Fruit fly (Drosophila melanogaster): ENCODE data around the gene CrebA.

CrebA gene

DNA sequence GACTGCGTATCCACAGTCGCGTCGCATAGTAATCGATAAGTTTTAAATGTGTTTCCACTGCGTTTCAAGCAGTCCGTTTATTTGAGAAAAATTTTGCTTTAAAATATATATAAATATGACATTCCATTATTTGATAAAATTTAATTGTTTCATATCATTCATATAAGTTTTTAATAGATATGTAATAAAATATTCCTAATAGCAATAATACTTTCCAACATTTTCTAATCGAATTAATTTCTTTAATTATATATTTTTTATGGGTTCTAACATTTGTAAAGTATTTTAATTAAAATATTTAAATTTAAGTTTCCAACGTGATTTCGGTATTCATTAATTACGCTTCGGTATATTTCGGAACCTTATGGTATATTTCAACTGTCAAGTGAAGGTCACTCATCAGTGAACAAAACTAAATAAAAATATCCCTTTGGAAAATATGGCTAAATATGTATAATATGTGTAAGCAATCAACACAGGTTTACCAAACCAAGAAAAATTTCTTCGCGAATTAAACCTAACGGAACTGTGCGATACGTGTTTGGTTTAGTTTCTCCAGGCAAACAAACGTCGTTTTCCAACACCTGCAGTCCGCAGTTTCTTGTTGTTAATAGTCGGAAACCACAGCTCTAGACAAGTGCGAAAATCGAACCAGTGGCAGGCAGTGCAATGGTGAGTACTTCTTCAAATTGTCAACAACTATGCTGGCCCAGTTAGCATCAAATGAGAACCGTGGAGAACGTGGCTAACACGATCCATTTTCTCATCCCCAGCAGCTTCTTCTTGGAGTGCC lies 28.1 kb downstream of the CrebA start, which contains the start of the genes CG7739 and SCCRO (continued):
- TF ChIP-seq gt (GFP tag; IDR thresholded peaks at IDR 0.05) (no peak), Meics (GFP tag; optimal IDR thresholded peaks at IDR 0.05) (no peak), CG9932 (GFP tag; IDR thresholded peaks at IDR 0.05) (peak; percentile 81), Hsf (GFP tag; optimal IDR thresholded peaks at IDR 0.05) (peak; percentile 0), CG10274 (GFP tag; optimal IDR thresholded peaks at IDR 0.05) (no peak), otp (GFP tag; IDR thresholded peaks at IDR 0.05) (0 out of 3 replicates have a peak, but pooled peaks have one; percentile 31), CG12236 (GFP tag; optimal IDR thresholded peaks at IDR 0.05) (no peak), CG16815 (GFP tag; optimal IDR thresholded peaks at IDR 0.05) (no peak), hkb (optimal IDR thresholded peaks at IDR 0.05) (no peak), hkb (GFP tag; IDR thresholded peaks at IDR 0.05) (no peak), CG12219 (GFP tag; optimal IDR thresholded peaks at IDR 0.05) (no peak), Elba2 (GFP tag; optimal IDR thresholded peaks at IDR 0.05) (peak; percentile 89), dan (GFP tag; IDR thresholded peaks at IDR 0.05) (no peak), CG13894 (tag; optimal IDR thresholded peaks at IDR 0.05) (no peak), CG12391 (tag; optimal IDR thresholded peaks at IDR 0.05) (peak; percentile 76), Atf6 (GFP tag; IDR thresholded peaks at IDR 0.05) (peak; percentile 60; the same call in 1 of the 2 replicates), CG3995 (GFP tag; optimal IDR thresholded peaks at IDR 0.05) (peak; percentile 93), GATAe (GFP tag; conservative IDR thresholded peaks at IDR 0.05) (0 out of 2 replicates have a peak, but pooled peaks have one; percentile 10), Asciz (GFP tag; optimal IDR thresholded peaks at IDR 0.05) (no peak), maf-S (GFP tag; optimal IDR thresholded peaks at IDR 0.05) (no peak), Adf1 (GFP tag; IDR thresholded peaks at IDR 0.05) (peak; percentile 47), CG11398 (GFP tag; optimal IDR thresholded peaks at IDR 0.05) (peak; percentile 26), rib (GFP tag; IDR thresholded peaks at IDR 0.05) (peak; percentile 47; the same call in 1 of the 2 replicates), az2 (GFP tag; optimal IDR thresholded peaks at IDR 0.05) (peak; percentile 15), vnd (GFP tag; IDR thresholded peaks at IDR 0.05; ENCODE audit: partially characterized antibody) (peak; percentile 7; the same call in 1 of the 3 replicates), CG32772 (GFP tag; IDR thresholded peaks at IDR 0.05) (peak; percentile 58), HmgD (GFP tag; optimal IDR thresholded peaks at IDR 0.05) (no peak), Abd-B (GFP tag; optimal IDR thresholded peaks at IDR 0.05) (peak; percentile 68), CG3065 (GFP tag; optimal IDR thresholded peaks at IDR 0.05) (no peak), CG7786 (GFP tag; optimal IDR thresholded peaks at IDR 0.05) (peak; percentile 47), ro (GFP tag; IDR thresholded peaks at IDR 0.05) (no peak), CG33557 (GFP tag; optimal IDR thresholded peaks at IDR 0.05) (no peak), Fer1 (GFP tag; optimal IDR thresholded peaks at IDR 0.05) (no peak), Med (GFP tag) (peak; percentile 92), fru (optimal IDR thresholded peaks at IDR 0.05) (no peak), Dip3 (GFP tag; optimal IDR thresholded peaks at IDR 0.05) (peak; percentile 30), HLH3B (GFP tag; IDR thresholded peaks at IDR 0.05) (peak; percentile 77), CG3163 (GFP tag; optimal IDR thresholded peaks at IDR 0.05) (no peak), ssp (GFP tag; IDR thresholded peaks at IDR 0.05) (peak; percentile 83), CTCF (GFP tag; optimal IDR thresholded peaks at IDR 0.05) (no peak), gce (GFP tag; IDR thresholded peaks at IDR 0.05) (no peak), CG10209 (GFP tag; optimal IDR thresholded peaks at IDR 0.05) (peak; percentile 45), sna (GFP tag; IDR thresholded peaks at IDR 0.05; ENCODE audit: partially characterized antibody) (0 out of 2 replicates have a peak, but pooled peaks have one; percentile 48), Pdp1 (GFP tag; optimal IDR thresholded peaks at IDR 0.05) (peak in 1 of 2 experiments; percentile 3), CG4424 (GFP tag; optimal IDR thresholded peaks at IDR 0.05) (peak; percentile 54), CG10147 (GFP tag; optimal IDR thresholded peaks at IDR 0.05) (peak; percentile 11), Lpt (GFP tag; optimal IDR thresholded peaks at IDR 0.05) (no peak), CG7745 (tag; optimal IDR thresholded peaks at IDR 0.05) (no peak), CG6791 (GFP tag; IDR thresholded peaks at IDR 0.05; ENCODE audit: partially characterized antibody) (peak; percentile 46; the same call in 2 of the 3 replicates), sug (tag; optimal IDR thresholded peaks at IDR 0.05) (peak; percentile 17), lbe (GFP tag; optimal IDR thresholded peaks at IDR 0.05) (no peak)

Data from whole organism, embryonic.